Worm (Caenorhabditis elegans): ENCODE results near the gene apy-1.

DNA sequence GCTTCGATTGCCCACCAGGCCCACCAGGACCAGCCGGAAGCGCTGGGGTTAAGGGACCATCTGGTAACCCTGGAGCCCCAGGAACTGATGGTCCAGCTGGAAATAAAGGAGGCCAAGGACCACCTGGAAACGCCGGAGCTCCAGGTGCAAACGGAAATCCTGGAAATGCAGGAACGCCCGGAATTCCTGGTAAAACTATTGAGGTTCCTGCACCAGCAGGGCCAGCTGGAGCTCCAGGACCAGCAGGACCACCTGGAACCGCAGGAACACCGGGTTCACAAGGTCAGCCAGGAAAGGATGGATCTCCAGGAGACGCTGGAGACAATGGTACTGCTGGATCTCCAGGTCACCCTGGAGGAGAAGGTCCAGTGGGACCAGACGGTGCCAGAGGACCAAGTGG is 21.8 kb downstream of the apy-1 start:
- TF ChIP-seq flt-1 (GFP tag; IDR thresholded peaks at IDR 0.05) (no peak), tab-1 (GFP tag; IDR thresholded peaks at IDR 0.05) (no peak), klf-2 (GFP tag; conservative IDR thresholded peaks at IDR 0.05) (no peak), ztf-29 (GFP tag; IDR thresholded peaks at IDR 0.05) (no peak), ref-1 (GFP tag; conservative IDR thresholded peaks at IDR 0.05) (no peak), cog-1 (tag; optimal IDR thresholded peaks at IDR 0.05) (no peak)

Data from whole organism, midembryonic.